Fruit fly (Drosophila melanogaster): ENCODE measurements around the gene CG14105.

Gene CG14105

DNA sequence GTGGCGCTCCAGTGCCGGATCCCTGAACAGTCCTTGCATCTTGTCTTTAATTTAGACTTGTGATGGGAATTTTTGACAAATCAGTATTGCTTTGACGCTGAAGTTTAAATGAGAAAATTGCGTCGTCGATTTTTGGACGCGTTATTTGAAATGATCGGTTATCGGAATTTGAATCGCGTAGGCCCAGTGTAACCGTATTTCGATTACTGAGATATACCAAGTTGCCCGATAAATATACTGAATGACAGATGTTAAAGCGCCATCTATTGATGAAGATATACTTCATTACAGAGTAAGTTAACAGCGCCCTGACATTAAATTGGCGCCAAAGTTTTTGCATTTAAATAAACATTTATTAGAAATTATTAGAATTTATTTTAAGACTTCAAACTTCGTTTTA is 36.6 kb downstream of the CG14105 start, which contains the start of gene Poc1:
Gene Poc1 (minus strand): TSS at position 173 of the 400 bp plus-strand sequence.
- TF ChIP-seq CG32121 (GFP tag; IDR thresholded peaks at IDR 0.05) (no peak), D1 (tag; optimal IDR thresholded peaks at IDR 0.05) (peak; percentile 8), rn (GFP tag; IDR thresholded peaks at IDR 0.05) (no peak)

DNA sequence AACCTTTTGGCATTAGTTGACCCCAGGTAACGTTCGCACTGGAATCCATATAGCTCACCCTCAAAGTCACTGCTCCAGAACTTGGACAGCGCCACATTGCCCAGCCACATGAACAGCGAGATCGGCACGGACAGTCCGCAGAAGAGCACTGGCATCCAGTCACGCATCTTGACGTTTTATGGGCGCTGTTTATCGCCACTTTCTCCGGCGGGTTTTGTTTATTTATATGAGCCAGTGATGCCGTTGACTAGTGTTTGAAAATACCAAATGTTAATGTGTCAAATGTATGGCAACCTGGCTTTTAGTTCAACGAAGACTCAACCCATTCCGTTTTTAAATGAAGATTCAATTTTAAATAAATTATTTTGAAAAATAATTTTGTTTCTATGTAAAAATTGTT is 38.9 kb downstream of the CG14105 start, which contains the start of gene CG10171:
Gene CG10171 (minus strand): TSS at position 300 of the 400 bp plus-strand sequence.
- no peak for TF ChIP-seq CG34367 (tag; optimal IDR thresholded peaks at IDR 0.05)
- TF ChIP-seq Pif1B (GFP tag; optimal IDR thresholded peaks at IDR 0.05), result no peak
- TF ChIP-seq CG14655 (GFP tag; optimal IDR thresholded peaks at IDR 0.05), result no peak
- no peak for TF ChIP-seq CG15710 (tag; optimal IDR thresholded peaks at IDR 0.05)
- no peak for TF ChIP-seq D1 (tag; optimal IDR thresholded peaks at IDR 0.05)
- TF ChIP-seq CG32121 (GFP tag; IDR thresholded peaks at IDR 0.05), result no peak
- TF ChIP-seq Snoo (tag; optimal IDR thresholded peaks at IDR 0.05), result no peak
- no peak for TF ChIP-seq CG8301 (tag; optimal IDR thresholded peaks at IDR 0.05)
- no peak for TF ChIP-seq fd96Ca (GFP tag; IDR thresholded peaks at IDR 0.05)
- TF ChIP-seq gl (tag; optimal IDR thresholded peaks at IDR 0.05), result no peak
- TF ChIP-seq Pif1A (GFP tag; optimal IDR thresholded peaks at IDR 0.05), result no peak
- no peak for TF ChIP-seq CG8159 (tag; optimal IDR thresholded peaks at IDR 0.05)

DNA sequence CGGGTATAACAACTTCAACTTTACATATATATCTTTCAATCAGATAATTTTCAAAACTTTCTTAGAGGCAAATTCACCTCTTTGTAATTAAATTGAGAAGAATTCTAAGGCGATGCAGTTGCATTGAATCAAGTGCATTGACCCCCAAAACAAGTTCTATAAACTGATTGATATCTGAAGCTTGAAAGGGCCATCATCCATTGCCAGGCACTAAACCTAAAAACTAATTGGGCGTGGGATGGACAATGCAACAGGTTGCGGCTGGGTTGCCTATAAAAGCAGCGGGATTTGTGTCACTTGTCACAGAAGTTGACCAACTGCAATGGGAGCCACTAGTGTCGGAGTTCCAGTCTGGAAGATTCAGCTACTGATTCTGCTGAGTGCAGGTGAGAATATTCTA is 42.0 kb downstream of the CG14105 start, which contains the start of gene CG14110:
Gene CG14110 (plus strand): TSS at position 301 of the 400 bp plus-strand sequence.
- TF ChIP-seq CG8159 (tag; optimal IDR thresholded peaks at IDR 0.05) (no peak), CG34367 (tag; optimal IDR thresholded peaks at IDR 0.05) (no peak), EcR (GFP tag; optimal IDR thresholded peaks at IDR 0.05) (no peak), Ets98B (GFP tag; IDR thresholded peaks at IDR 0.05) (no peak), CG9948 (tag; optimal IDR thresholded peaks at IDR 0.05) (no peak), CG32121 (GFP tag; IDR thresholded peaks at IDR 0.05) (no peak), CG10348 (GFP tag; IDR thresholded peaks at IDR 0.05) (no peak)

DNA sequence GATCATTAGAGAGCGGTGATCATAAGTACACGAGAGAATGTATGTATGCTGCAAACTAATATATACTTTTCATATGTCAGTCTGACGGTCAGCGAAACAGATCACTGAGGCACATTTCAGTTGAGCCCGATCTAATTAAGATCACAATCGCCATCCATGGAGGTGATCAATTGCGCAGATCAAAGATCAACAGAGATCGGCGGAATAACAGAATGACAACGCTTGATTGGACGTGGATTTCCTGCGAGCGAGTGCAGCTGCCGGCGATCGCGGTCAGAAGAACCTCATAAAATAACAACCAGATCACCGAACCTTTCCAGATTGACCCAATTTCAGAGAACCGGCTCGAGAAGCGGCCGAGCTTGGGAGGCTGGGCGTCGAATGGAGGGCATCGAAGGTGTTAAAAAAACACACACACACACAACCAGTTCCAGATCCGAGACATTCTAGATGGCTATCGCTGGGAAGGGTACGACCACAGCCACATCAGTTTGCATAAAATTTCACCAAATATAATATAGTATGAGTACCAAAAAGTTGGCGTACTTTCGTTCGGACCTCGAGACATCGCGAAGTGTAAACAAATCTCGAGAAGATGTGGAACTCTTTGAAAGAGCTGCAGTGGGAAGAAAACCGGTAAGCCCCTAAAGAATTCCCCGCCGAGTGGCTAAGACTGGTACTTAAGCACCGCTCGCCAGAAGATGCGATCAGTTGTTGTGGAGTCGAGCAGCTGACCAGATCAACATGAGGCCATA is 44.2 kb downstream of the CG14105 start, which contains the start of gene ImpL1:
Gene ImpL1 (plus strand): TSS at position 705 of the 755 bp plus-strand sequence.
- TF ChIP-seq CG15710 (tag; optimal IDR thresholded peaks at IDR 0.05) (no peak), CG14655 (GFP tag; optimal IDR thresholded peaks at IDR 0.05) (no peak), Pif1B (GFP tag; optimal IDR thresholded peaks at IDR 0.05) (no peak), CG12605 (GFP tag; IDR thresholded peaks at IDR 0.05) (no peak), CG9948 (tag; optimal IDR thresholded peaks at IDR 0.05) (no peak), CG13204 (GFP tag; optimal IDR thresholded peaks at IDR 0.05) (no peak), gl (tag; optimal IDR thresholded peaks at IDR 0.05) (no peak), D1 (tag; optimal IDR thresholded peaks at IDR 0.05) (no peak), EcR (GFP tag; optimal IDR thresholded peaks at IDR 0.05) (no peak), rn (GFP tag; IDR thresholded peaks at IDR 0.05) (no peak), CG34367 (tag; optimal IDR thresholded peaks at IDR 0.05) (no peak), CG17806 (tag; optimal IDR thresholded peaks at IDR 0.05) (no peak)

DNA sequence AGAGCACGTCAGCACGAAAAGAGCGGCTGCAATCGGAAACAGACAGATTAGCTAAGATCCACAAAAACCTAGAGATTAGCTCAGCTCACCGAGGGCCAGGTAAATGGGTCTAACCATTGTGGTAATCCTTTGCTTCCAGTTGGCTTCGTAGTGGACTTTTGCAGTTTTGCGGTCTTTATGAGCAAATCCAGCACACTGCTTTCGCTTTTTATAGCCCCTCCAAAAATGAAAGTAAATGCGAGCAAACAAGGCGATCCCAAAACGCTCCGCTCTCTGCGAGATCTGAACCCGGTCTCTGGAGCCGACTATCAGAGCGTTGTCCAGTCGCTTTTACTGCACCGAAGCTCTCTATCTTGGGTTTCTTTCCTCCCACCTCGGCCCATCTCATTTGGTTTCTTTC is 45.3 kb downstream of the CG14105 start, which contains the start of gene CG14107:
Gene CG14107 (minus strand): TSS at position 187 of the 400 bp plus-strand sequence.
- no peak for TF ChIP-seq CG4496 (GFP tag; IDR thresholded peaks at IDR 0.05)
- TF ChIP-seq Snoo (tag; optimal IDR thresholded peaks at IDR 0.05), result no peak
- no peak for TF ChIP-seq gl (tag; optimal IDR thresholded peaks at IDR 0.05)
- no peak for TF ChIP-seq Ets98B (GFP tag; IDR thresholded peaks at IDR 0.05)
- no peak for TF ChIP-seq CG10348 (GFP tag; IDR thresholded peaks at IDR 0.05)
- TF ChIP-seq D1 (tag; optimal IDR thresholded peaks at IDR 0.05), result no peak
- no peak for TF ChIP-seq CG32121 (GFP tag; IDR thresholded peaks at IDR 0.05)
- TF ChIP-seq CG8301 (tag; optimal IDR thresholded peaks at IDR 0.05), result no peak
- no peak for TF ChIP-seq CG17806 (tag; optimal IDR thresholded peaks at IDR 0.05)
- TF ChIP-seq CG12605 (GFP tag; IDR thresholded peaks at IDR 0.05), result no peak
- TF ChIP-seq CG34367 (tag; optimal IDR thresholded peaks at IDR 0.05), result no peak
- no peak for TF ChIP-seq CG15710 (tag; optimal IDR thresholded peaks at IDR 0.05)
- TF ChIP-seq fd96Ca (GFP tag; IDR thresholded peaks at IDR 0.05), result no peak
- no peak for TF ChIP-seq Pif1B (GFP tag; optimal IDR thresholded peaks at IDR 0.05)

DNA sequence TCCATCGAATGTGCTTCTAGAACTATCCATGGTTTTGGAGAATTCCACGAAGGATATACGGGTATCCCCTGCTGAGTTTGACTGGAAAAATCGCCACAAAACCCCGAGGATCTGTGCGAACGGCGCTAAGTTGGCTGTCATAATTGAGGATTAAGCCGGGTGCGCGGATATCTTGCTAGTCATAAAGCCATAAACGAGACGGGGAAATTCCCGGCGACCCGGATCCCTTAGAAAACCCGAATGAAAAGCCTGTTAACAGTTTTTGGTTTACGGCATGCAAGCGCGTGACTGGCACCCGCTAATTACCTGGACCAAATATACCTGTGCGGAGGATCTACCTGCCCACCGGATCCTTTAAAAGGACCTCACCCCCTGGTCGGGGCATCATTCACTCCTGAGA is 48.3 kb downstream of the CG14105 start, which contains the start of gene SNCF:
Gene SNCF (plus strand): TSS at position 382 of the 400 bp plus-strand sequence.
- TF ChIP-seq CG9948 (tag; optimal IDR thresholded peaks at IDR 0.05) (no peak), D1 (tag; optimal IDR thresholded peaks at IDR 0.05) (no peak), CG17806 (tag; optimal IDR thresholded peaks at IDR 0.05) (no peak), CG12605 (GFP tag; IDR thresholded peaks at IDR 0.05) (no peak), CG13204 (GFP tag; optimal IDR thresholded peaks at IDR 0.05) (no peak), CG8159 (tag; optimal IDR thresholded peaks at IDR 0.05) (no peak), fd96Ca (GFP tag; IDR thresholded peaks at IDR 0.05) (no peak), CG8301 (tag; optimal IDR thresholded peaks at IDR 0.05) (no peak), CG15710 (tag; optimal IDR thresholded peaks at IDR 0.05) (no peak), Ets98B (GFP tag; IDR thresholded peaks at IDR 0.05) (no peak), rn (GFP tag; IDR thresholded peaks at IDR 0.05) (no peak), Pif1B (GFP tag; optimal IDR thresholded peaks at IDR 0.05) (no peak), CG14655 (GFP tag; optimal IDR thresholded peaks at IDR 0.05) (no peak), CG34367 (tag; optimal IDR thresholded peaks at IDR 0.05) (no peak), Pif1A (GFP tag; optimal IDR thresholded peaks at IDR 0.05) (no peak), EcR (GFP tag; optimal IDR thresholded peaks at IDR 0.05) (no peak), CG10348 (GFP tag; IDR thresholded peaks at IDR 0.05) (no peak)
